Fruit fly (Drosophila melanogaster) whole organism, embryonic: ENCODE measurements around the gene da.

ENCODE experiments used
- ATbp ChIP-seq: fragments of 200-800 bp; sonication (Bioruptor generic); optimal IDR thresholded peaks from 2 replicates; lab custom pipeline; 2017; ENCODE audit warnings: missing biosample characterization, mild to moderate bottlenecking, missing genetic modification characterization, missing genetic modification reagents
- Atf3 ChIP-seq: fragments of 200-800 bp; sonication (Bioruptor generic); optimal IDR thresholded peaks from 3 replicates; lab custom pipeline; 2016; ENCODE audit warnings: missing biosample characterization, missing genetic modification characterization
- CG12299 ChIP-seq: fragments of 200-800 bp; sonication (Bioruptor generic); optimal IDR thresholded peaks from 2 replicates; lab custom pipeline; 2018; ENCODE audit warnings: missing biosample characterization, mild to moderate bottlenecking, missing genetic modification characterization
- CG12744 ChIP-seq: fragments of 200-800 bp; sonication (Bioruptor generic); optimal IDR thresholded peaks from 2 replicates; lab custom pipeline; 2016; ENCODE audit warnings: missing biosample characterization, missing genetic modification characterization
- CG14710 ChIP-seq: fragments of 200-800 bp; sonication (Bioruptor generic); optimal IDR thresholded peaks from 3 replicates; lab custom pipeline; 2019; ENCODE audit warnings: missing biosample characterization, mild to moderate bottlenecking, missing genetic modification characterization, moderate library complexity
- CG1602 ChIP-seq: fragments of 200-800 bp; sonication (Bioruptor generic); optimal IDR thresholded peaks from 3 replicates; lab custom pipeline; 2016; ENCODE audit warnings: missing biosample characterization, missing genetic modification characterization
- CG1603 ChIP-seq: fragments of 200-800 bp; sonication (Bioruptor generic); optimal IDR thresholded peaks from 2 replicates; lab custom pipeline; 2019; ENCODE audit warnings: missing biosample characterization, mild to moderate bottlenecking, missing genetic modification characterization, moderate library complexity
- CG16863 ChIP-seq: fragments of 200-800 bp; sonication (Bioruptor generic); optimal IDR thresholded peaks from 3 replicates; lab custom pipeline; 2016; ENCODE audit warnings: missing biosample characterization, missing genetic modification characterization
- CG1792 ChIP-seq: fragments of 200-800 bp; sonication (Bioruptor generic); optimal IDR thresholded peaks from 2 replicates; lab custom pipeline; 2016; ENCODE audit warnings: missing biosample characterization, missing genetic modification characterization
- CG2129 ChIP-seq: fragments of 200-800 bp; sonication (Bioruptor generic); IDR thresholded peaks from 2 replicates; pipeline ENCODE4 v1.3.6; 2022; ENCODE audit warnings: missing biosample characterization, missing genetic modification characterization; ENCODE audit not compliant: partially characterized antibody
- CG31224 ChIP-seq: fragments of 200-800 bp; sonication (Bioruptor generic); IDR thresholded peaks from 2 replicates; pipeline ENCODE4 v1.3.6; 2022; ENCODE audit warnings: missing biosample characterization, missing genetic modification characterization
- CG43689 ChIP-seq: fragments of 200-800 bp; sonication (Bioruptor generic); IDR thresholded peaks from 2 replicates; pipeline ENCODE4 v1.3.6; 2022; ENCODE audit warnings: missing biosample characterization, missing genetic modification characterization
- CG6854 ChIP-seq: fragments of 200-800 bp; sonication (Bioruptor generic); optimal IDR thresholded peaks from 3 replicates; lab custom pipeline; 2017; ENCODE audit warnings: missing biosample characterization, mild to moderate bottlenecking, missing genetic modification characterization
- CG7271 ChIP-seq: fragments of 200-800 bp; sonication (Bioruptor generic); optimal IDR thresholded peaks from 2 replicates; lab custom pipeline; 2018; ENCODE audit warnings: missing biosample characterization, mild to moderate bottlenecking, missing genetic modification characterization, moderate library complexity
- CG7372 ChIP-seq: fragments of 200-800 bp; sonication (Bioruptor generic); IDR thresholded peaks from 2 replicates; pipeline ENCODE4 v1.3.6; 2022; ENCODE audit warnings: missing biosample characterization, missing genetic modification characterization
- CG7745 ChIP-seq: fragments of 200-800 bp; sonication (Bioruptor generic); optimal IDR thresholded peaks from 2 replicates; lab custom pipeline; 2018; ENCODE audit warnings: missing biosample characterization, mild to moderate bottlenecking, missing genetic modification characterization, moderate library complexity
- Chrac-16 ChIP-seq: fragments of 200-800 bp; sonication (Bioruptor generic); optimal IDR thresholded peaks from 3 replicates; lab custom pipeline; 2016; ENCODE audit warnings: missing biosample characterization, missing genetic modification characterization
- CkIIα-i1 ChIP-seq: fragments of 200-800 bp; sonication (Bioruptor generic); IDR thresholded peaks from 2 replicates; pipeline ENCODE4 v1.3.6; 2022; ENCODE audit warnings: missing biosample characterization, missing genetic modification characterization
- D ChIP-seq, 2 experiments: fragments of 200-800 bp in 1 of 2; fragments of >200 bp in 1 of 2; sonication (Bioruptor generic) in 1 of 2; optimal IDR thresholded peaks; 2 replicates in 1 of 2; 3 replicates in 1 of 2; lab custom pipeline; 2017; ENCODE audit warnings: mild to moderate bottlenecking in 1 of 2, missing biosample characterization in 1 of 2, missing genetic modification characterization in 1 of 2, missing genetic modification reagents in 1 of 2
- D19B ChIP-seq: fragments of 200-800 bp; sonication (Bioruptor generic); optimal IDR thresholded peaks from 2 replicates; lab custom pipeline; 2017; ENCODE audit warnings: missing biosample characterization, mild to moderate bottlenecking, missing genetic modification characterization
- Doc3 ChIP-seq: fragments of 200-800 bp; sonication (Bioruptor generic); IDR thresholded peaks from 3 replicates; pipeline ENCODE4 v1.3.6; 2022; ENCODE audit warnings: missing biosample characterization, missing genetic modification characterization; ENCODE audit not compliant: partially characterized antibody
- Dref ChIP-seq: fragments of 200-800 bp; sonication (Bioruptor generic); IDR thresholded peaks from 2 replicates; pipeline ENCODE4 v1.3.6; 2022; ENCODE audit warnings: missing biosample characterization, missing genetic modification characterization
- Elba2 ChIP-seq: fragments of 200-800 bp; sonication (Bioruptor generic); optimal IDR thresholded peaks from 3 replicates; lab custom pipeline; 2016; ENCODE audit warnings: missing biosample characterization, missing genetic modification characterization
- Ets65A ChIP-seq: fragments of 200-800 bp; sonication (Bioruptor generic); peaks from one replicate; lab custom pipeline; 2016; ENCODE audit warnings: missing biosample characterization, missing genetic modification characterization
- HLH4C ChIP-seq: fragments of 200-800 bp; sonication (Bioruptor generic); IDR thresholded peaks from 3 replicates; pipeline ENCODE4 v1.3.6; 2022; ENCODE audit warnings: missing biosample characterization, missing genetic modification characterization; ENCODE audit not compliant: partially characterized antibody
- HmgD ChIP-seq: fragments of 200-800 bp; sonication (Bioruptor generic); optimal IDR thresholded peaks from 3 replicates; lab custom pipeline; 2016; ENCODE audit warnings: missing biosample characterization, missing genetic modification characterization
- Jarid2 ChIP-seq: fragments of 200-800 bp; sonication (Bioruptor generic); optimal IDR thresholded peaks from 3 replicates; lab custom pipeline; 2017; ENCODE audit warnings: mild to moderate bottlenecking, missing biosample characterization, missing genetic modification reagents, missing genetic modification characterization
- NC2α ChIP-seq: fragments of 200-800 bp; sonication (Bioruptor generic); optimal IDR thresholded peaks from 2 replicates; lab custom pipeline; 2016; ENCODE audit warnings: missing biosample characterization, missing genetic modification characterization
- Rfx ChIP-seq: fragments of 200-800 bp; sonication (Bioruptor generic); IDR thresholded peaks from 2 replicates; pipeline ENCODE4 v1.3.6; 2022; ENCODE audit warnings: missing biosample characterization, missing genetic modification characterization
- ab ChIP-seq: fragments of 200-800 bp; sonication (Bioruptor generic); optimal IDR thresholded peaks from 2 replicates; lab custom pipeline; 2016; ENCODE audit warnings: missing biosample characterization, missing genetic modification characterization
- bowl ChIP-seq: fragments of 200-800 bp; sonication (Bioruptor generic); IDR thresholded peaks from 2 replicates; pipeline ENCODE4 v1.3.6; 2022; ENCODE audit warnings: missing biosample characterization, missing genetic modification characterization
- corto ChIP-seq: fragments of 200-800 bp; sonication (Bioruptor generic); optimal IDR thresholded peaks from 2 replicates; lab custom pipeline; 2016; ENCODE audit warnings: missing biosample characterization, mild to moderate bottlenecking, missing genetic modification characterization, moderate library complexity
- dpn ChIP-seq, 2 experiments: fragments of 200-800 bp; sonication (Bioruptor generic); optimal IDR thresholded peaks; 3 replicates each; lab custom pipeline; 2016; ENCODE audit warnings: missing biosample characterization in 2 of 2, missing genetic modification characterization in 2 of 2
- dysf ChIP-seq: fragments of 200-800 bp; sonication (Bioruptor generic); IDR thresholded peaks from 3 replicates; pipeline ENCODE4 v1.3.6; 2022; ENCODE audit warnings: missing biosample characterization, missing genetic modification characterization
- ems ChIP-seq: fragments of 200-800 bp; sonication (Bioruptor generic); optimal IDR thresholded peaks from 3 replicates; lab custom pipeline; 2016; ENCODE audit warnings: missing biosample characterization, missing genetic modification characterization
- esg ChIP-seq: fragments of 200-800 bp; sonication (Bioruptor generic); conservative IDR thresholded peaks from 2 replicates; pipeline ENCODE4 v1.3.6; 2022; ENCODE audit warnings: missing biosample characterization, missing genetic modification characterization
- ewg ChIP-seq: fragments of 200-800 bp; sonication (Bioruptor generic); optimal IDR thresholded peaks from 3 replicates; lab custom pipeline; 2017; ENCODE audit warnings: mild to moderate bottlenecking, missing biosample characterization, missing genetic modification reagents, missing genetic modification characterization
- ftz-f1 ChIP-seq: fragments of 200-800 bp; sonication (Bioruptor generic); optimal IDR thresholded peaks from 2 replicates; lab custom pipeline; 2016; ENCODE audit warnings: missing biosample characterization, missing genetic modification characterization
- hbn ChIP-seq: fragments of 200-800 bp; sonication (Bioruptor generic); IDR thresholded peaks from 2 replicates; pipeline ENCODE4 v1.3.6; 2022; ENCODE audit warnings: missing biosample characterization, missing genetic modification characterization; ENCODE audit not compliant: partially characterized antibody
- her ChIP-seq: fragments of 200-800 bp; sonication (Bioruptor generic); optimal IDR thresholded peaks from 2 replicates; lab custom pipeline; 2016; ENCODE audit warnings: missing biosample characterization, missing genetic modification characterization
- kah ChIP-seq: fragments of 200-800 bp; sonication (Bioruptor generic); optimal IDR thresholded peaks from 2 replicates; lab custom pipeline; 2018; ENCODE audit warnings: missing biosample characterization, mild to moderate bottlenecking, missing genetic modification characterization
- pros ChIP-seq: fragments of 200-800 bp; sonication (Bioruptor generic); optimal IDR thresholded peaks from 3 replicates; lab custom pipeline; 2019; ENCODE audit warnings: missing biosample characterization, mild to moderate bottlenecking, missing genetic modification characterization, moderate library complexity
- pzg ChIP-seq: fragments of 200-800 bp; sonication (Bioruptor generic); optimal IDR thresholded peaks from 3 replicates; lab custom pipeline; 2018; ENCODE audit warnings: missing biosample characterization, mild to moderate bottlenecking, missing genetic modification characterization, moderate library complexity
- sens-2 ChIP-seq: fragments of 200-800 bp; sonication (Bioruptor generic); IDR thresholded peaks from 2 replicates; pipeline ENCODE4 v1.3.6; 2022; ENCODE audit warnings: missing biosample characterization, missing genetic modification characterization
- sug ChIP-seq: fragments of 200-800 bp; optimal IDR thresholded peaks from 2 replicates; lab custom pipeline; 2019; ENCODE audit warnings: missing biosample characterization, mild to moderate bottlenecking, missing genetic modification characterization, moderate library complexity
- tin ChIP-seq: fragments of 200-800 bp; sonication (Bioruptor generic); optimal IDR thresholded peaks from 3 replicates; lab custom pipeline; 2016; ENCODE audit warnings: missing biosample characterization, missing genetic modification characterization
- trh ChIP-seq: fragments of 200-800 bp; sonication (Bioruptor generic); optimal IDR thresholded peaks from 2 replicates; lab custom pipeline; 2016; ENCODE audit warnings: missing biosample characterization, missing genetic modification characterization
- twi ChIP-seq: fragments of 200-800 bp; optimal IDR thresholded peaks from 2 replicates; lab custom pipeline; 2019; ENCODE audit warnings: missing biosample characterization, mild to moderate bottlenecking, missing genetic modification characterization, moderate library complexity
- tx ChIP-seq: fragments of 200-800 bp; sonication (Bioruptor generic); optimal IDR thresholded peaks from 2 replicates; lab custom pipeline; 2016; ENCODE audit warnings: missing biosample characterization, missing genetic modification characterization
- wdn ChIP-seq: fragments of 200-800 bp; sonication (Bioruptor generic); IDR thresholded peaks from 2 replicates; pipeline ENCODE4 v1.3.6; 2022; ENCODE audit warnings: missing biosample characterization, missing genetic modification characterization
- zen2 ChIP-seq: fragments of 200-800 bp; sonication (Bioruptor generic); IDR thresholded peaks from 3 replicates; pipeline ENCODE4 v1.3.6; 2022; ENCODE audit warnings: missing biosample characterization, missing genetic modification characterization; ENCODE audit not compliant: partially characterized antibody

The da gene

DNA sequence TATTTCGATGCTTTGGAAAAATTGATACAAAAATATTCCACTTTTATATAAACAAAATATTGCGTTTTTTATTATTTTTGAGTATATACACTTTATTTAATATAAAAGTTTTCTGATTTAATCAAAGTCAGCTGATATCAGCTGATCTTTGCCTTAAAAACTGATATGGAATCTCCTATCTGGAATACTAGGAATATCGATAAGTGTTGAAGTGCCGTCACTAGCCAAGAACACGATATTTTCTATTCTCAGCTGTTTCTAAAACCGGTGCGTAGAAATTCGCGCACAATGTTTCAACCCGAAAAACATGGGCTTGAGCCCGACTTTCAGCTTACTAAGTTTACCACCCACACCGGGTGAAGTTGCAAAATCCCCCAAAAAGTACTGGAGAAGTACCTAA, 45.4 kb upstream of the da start, which contains the start of gene Sps2:
TSS of gene Sps2 (plus strand) at position 124 of the 400 bp plus-strand sequence.
- no peak for TF ChIP-seq CG12299 (tag; lab: Kevin White, UChicago)
- no peak for TF ChIP-seq D (optimal IDR thresholded peaks at IDR 0.05; lab: Kevin White, UChicago)
- TF ChIP-seq D (GFP tag; optimal IDR thresholded peaks at IDR 0.05; lab: Kevin White, UChicago), result no peak
- TF ChIP-seq CG7271 (tag; lab: Kevin White, UChicago), result no peak
- peak in 1 of 2 experiments; percentile 6 for TF ChIP-seq dpn (GFP tag; optimal IDR thresholded peaks at IDR 0.05; lab: Kevin White, UChicago)
- TF ChIP-seq kah (GFP tag; lab: Kevin White, UChicago), result no peak
- no peak; the same call in 2 of the 3 replicates for TF ChIP-seq zen2
- TF ChIP-seq CG31224 (GFP tag; lab: Robert Waterston, UW), result no peak
- TF ChIP-seq corto (GFP tag; lab: Kevin White, UChicago), result no peak
- no peak for TF ChIP-seq CkIIα-i1 (GFP tag; lab: Robert Waterston, UW)
- no peak for TF ChIP-seq wdn (GFP tag; lab: Robert Waterston, UW)
- no peak for TF ChIP-seq dysf (GFP tag; lab: Robert Waterston, UW)
- TF ChIP-seq CG12744 (GFP tag; lab: Kevin White, UChicago), result no peak
- no peak for TF ChIP-seq Jarid2 (GFP tag; lab: Kevin White, UChicago)
- peak; percentile 70 for TF ChIP-seq CG2129
- TF ChIP-seq Dref (GFP tag; lab: Robert Waterston, UW), result peak; percentile 72
- TF ChIP-seq Atf3, result no peak
- TF ChIP-seq hbn (GFP tag; lab: Robert Waterston, UW), result peak; percentile 68; the same call in 1 of the 2 replicates
- no peak for TF ChIP-seq Ets65A (GFP tag; lab: Kevin White, UChicago)
- TF ChIP-seq Doc3 (GFP tag; lab: Robert Waterston, UW), result peak; percentile 78
- no peak for TF ChIP-seq Chrac-16
- no peak for TF ChIP-seq twi (tag; lab: Kevin White, UChicago)
- no peak for TF ChIP-seq HmgD (GFP tag; lab: Kevin White, UChicago)
- TF ChIP-seq NC2α, result no peak
- no peak for TF ChIP-seq CG7372 (GFP tag; lab: Robert Waterston, UW)
- no peak for TF ChIP-seq her (GFP tag; lab: Kevin White, UChicago)
- no peak for TF ChIP-seq pros (GFP tag; lab: Kevin White, UChicago)
- no peak for TF ChIP-seq sens-2 (GFP tag; lab: Robert Waterston, UW)
- no peak for TF ChIP-seq CG43689 (GFP tag; lab: Robert Waterston, UW)
- TF ChIP-seq tin (GFP tag; lab: Kevin White, UChicago), result no peak
- peak; percentile 23 for TF ChIP-seq Elba2 (GFP tag; lab: Kevin White, UChicago)
- no peak for TF ChIP-seq trh (GFP tag; lab: Kevin White, UChicago)
- peak; percentile 45 for TF ChIP-seq CG14710
- no peak for TF ChIP-seq CG6854 (GFP tag; lab: Kevin White, UChicago)
- no peak for TF ChIP-seq tx (GFP tag; lab: Kevin White, UChicago)
- TF ChIP-seq ATbp (GFP tag; lab: Kevin White, UChicago), result no peak
- no peak for TF ChIP-seq ems (GFP tag; lab: Kevin White, UChicago)
- TF ChIP-seq esg (GFP tag; lab: Robert Waterston, UW), result no peak
- TF ChIP-seq bowl (GFP tag; lab: Robert Waterston, UW), result no peak
- no peak for TF ChIP-seq CG16863 (GFP tag; lab: Kevin White, UChicago)
- peak; percentile 53; the same call in 1 of the 3 replicates for TF ChIP-seq HLH4C (GFP tag; lab: Robert Waterston, UW)
- TF ChIP-seq D19B (GFP tag; lab: Kevin White, UChicago), result no peak
- no peak for TF ChIP-seq CG7745
- no peak for TF ChIP-seq ewg (GFP tag; lab: Kevin White, UChicago)
- no peak for TF ChIP-seq CG1602 (GFP tag; lab: Kevin White, UChicago)
- no peak for TF ChIP-seq CG1792 (GFP tag; lab: Kevin White, UChicago)
- TF ChIP-seq ab (GFP tag; lab: Kevin White, UChicago), result no peak
- TF ChIP-seq pzg, result peak; percentile 54
- TF ChIP-seq CG1603 (tag; lab: Kevin White, UChicago), result peak; percentile 35
- TF ChIP-seq Rfx (GFP tag; lab: Robert Waterston, UW), result no peak
- peak; percentile 35 for TF ChIP-seq sug (tag; lab: Kevin White, UChicago)
- TF ChIP-seq ftz-f1 (GFP tag; lab: Kevin White, UChicago), result no peak
